Worm (Caenorhabditis elegans): ENCODE data around the gene rft-2.

The rft-2 gene

ce11 chrV:4471065-4471464 is 20.7 kb upstream of the rft-2 start, which contains the start of gene T08H10.3:
TSS of gene T08H10.3 (plus strand) at chrV:4471365.
- TF ChIP-seq zip-8 (tag; optimal IDR thresholded peaks at IDR 0.05) (no peak), tbx-8 (GFP tag; optimal IDR thresholded peaks at IDR 0.05) (no peak), flh-1 (GFP tag; optimal IDR thresholded peaks at IDR 0.05) (no peak), elt-3 (tag; optimal IDR thresholded peaks at IDR 0.05) (no peak), sem-2 (GFP tag; optimal IDR thresholded peaks at IDR 0.05) (no peak), snpc-4 (tag; optimal IDR thresholded peaks at IDR 0.05) (no peak)

ce11 chrV:4454634-4455033 is 4.3 kb upstream of the rft-2 start, which contains the start of gene gnrr-5:
TSS of gene gnrr-5 (minus strand) at chrV:4454734.
- TF ChIP-seq nhr-2 (tag; optimal IDR thresholded peaks at IDR 0.05): no peak
- TF ChIP-seq nhr-12 (tag; optimal IDR thresholded peaks at IDR 0.05): no peak
- no peak for TF ChIP-seq ces-1 (GFP tag; optimal IDR thresholded peaks at IDR 0.05)
- no peak for TF ChIP-seq ztf-11 (tag; optimal IDR thresholded peaks at IDR 0.05)
- no peak for TF ChIP-seq elt-3 (tag; optimal IDR thresholded peaks at IDR 0.05)
- no peak for TF ChIP-seq mab-5 (tag; optimal IDR thresholded peaks at IDR 0.05)
- TF ChIP-seq unc-62 (GFP tag; optimal IDR thresholded peaks at IDR 0.05): no peak
- TF ChIP-seq unc-39 (tag; optimal IDR thresholded peaks at IDR 0.05): no peak
- TF ChIP-seq sem-2 (GFP tag; optimal IDR thresholded peaks at IDR 0.05): no peak
- no peak for TF ChIP-seq ham-2 (GFP tag; optimal IDR thresholded peaks at IDR 0.05)
- no peak for TF ChIP-seq ceh-43 (GFP tag; optimal IDR thresholded peaks at IDR 0.05)
- TF ChIP-seq flh-1 (GFP tag; optimal IDR thresholded peaks at IDR 0.05): no peak
- TF ChIP-seq nhr-237 (tag; optimal IDR thresholded peaks at IDR 0.05): no peak
- TF ChIP-seq mep-1 (tag; optimal IDR thresholded peaks at IDR 0.05): no peak
- TF ChIP-seq mls-2 (tag; optimal IDR thresholded peaks at IDR 0.05): no peak
- no peak for TF ChIP-seq ceh-39 (tag; optimal IDR thresholded peaks at IDR 0.05)
- TF ChIP-seq lin-13 (tag; optimal IDR thresholded peaks at IDR 0.05): no peak
- no peak for TF ChIP-seq blmp-1 (tag; optimal IDR thresholded peaks at IDR 0.05)
- TF ChIP-seq drap-1 (GFP tag; optimal IDR thresholded peaks at IDR 0.05): no peak
- no peak for TF ChIP-seq snpc-4 (tag; optimal IDR thresholded peaks at IDR 0.05)

ce11 chrV:4447637-4448036 is 2.7 kb downstream of the rft-2 start:
- TF ChIP-seq nhr-237 (tag; optimal IDR thresholded peaks at IDR 0.05): no peak
- no peak for TF ChIP-seq snpc-4 (tag; optimal IDR thresholded peaks at IDR 0.05)
- no peak for TF ChIP-seq ham-2 (GFP tag; optimal IDR thresholded peaks at IDR 0.05)
- TF ChIP-seq zip-8 (tag; optimal IDR thresholded peaks at IDR 0.05): no peak
- no peak for TF ChIP-seq M03D4.4 (tag; optimal IDR thresholded peaks at IDR 0.05)
- TF ChIP-seq hlh-1 (tag; optimal IDR thresholded peaks at IDR 0.05): no peak
- no peak for TF ChIP-seq cnd-1 (tag; optimal IDR thresholded peaks at IDR 0.05)
- TF ChIP-seq blmp-1 (tag; optimal IDR thresholded peaks at IDR 0.05): no peak
- TF ChIP-seq unc-39 (tag; optimal IDR thresholded peaks at IDR 0.05): no peak
- no peak for TF ChIP-seq ces-1 (GFP tag; optimal IDR thresholded peaks at IDR 0.05)

- TF ChIP-seq zip-8 (tag; optimal IDR thresholded peaks at IDR 0.05): no peak
- TF ChIP-seq lin-32 (GFP tag; optimal IDR thresholded peaks at IDR 0.05): no peak
- no peak for TF ChIP-seq ztf-11 (tag; optimal IDR thresholded peaks at IDR 0.05)
- no peak for TF ChIP-seq lin-13 (tag; optimal IDR thresholded peaks at IDR 0.05)
- no peak for TF ChIP-seq nhr-2 (tag; optimal IDR thresholded peaks at IDR 0.05)
- TF ChIP-seq ham-2 (GFP tag; optimal IDR thresholded peaks at IDR 0.05): no peak
- no peak for TF ChIP-seq nhr-12 (tag; optimal IDR thresholded peaks at IDR 0.05)
- TF ChIP-seq elt-1 (tag; optimal IDR thresholded peaks at IDR 0.05; ENCODE audit: borderline replicate concordance, insufficient read depth): no peak
- TF ChIP-seq flh-1 (GFP tag; optimal IDR thresholded peaks at IDR 0.05): no peak
- TF ChIP-seq mab-5 (tag; optimal IDR thresholded peaks at IDR 0.05): no peak
- TF ChIP-seq nhr-28 (tag; optimal IDR thresholded peaks at IDR 0.05): no peak
- TF ChIP-seq pha-4 (tag; optimal IDR thresholded peaks at IDR 0.05): no peak
- TF ChIP-seq tbx-8 (GFP tag; optimal IDR thresholded peaks at IDR 0.05): no peak
- TF ChIP-seq hlh-1 (tag; optimal IDR thresholded peaks at IDR 0.05): no peak
- no peak for TF ChIP-seq ceh-83 (GFP tag; optimal IDR thresholded peaks at IDR 0.05)
- no peak for TF ChIP-seq ceh-43 (GFP tag; optimal IDR thresholded peaks at IDR 0.05)
- TF ChIP-seq unc-62 (GFP tag; optimal IDR thresholded peaks at IDR 0.05): no peak
- no peak for TF ChIP-seq ces-1 (GFP tag; optimal IDR thresholded peaks at IDR 0.05)
Measured at ce11 chrV:4442749-4443381, 7.5 kb downstream of the rft-2 start, which contains the start of gene rft-1. TSS of gene rft-1 (minus strand) at chrV:4443223.

ce11 chrV:4437215-4437614 is 13.1 kb downstream of the rft-2 start:
- peak; percentile 0 for TF ChIP-seq zip-8 (tag; optimal IDR thresholded peaks at IDR 0.05)
- TF ChIP-seq sem-2 (GFP tag; optimal IDR thresholded peaks at IDR 0.05): no peak

All from whole organism, mixed stage, embryonic.